Fruit fly (Drosophila melanogaster): ENCODE results near the gene CG14340.

The CG14340 gene

DNA sequence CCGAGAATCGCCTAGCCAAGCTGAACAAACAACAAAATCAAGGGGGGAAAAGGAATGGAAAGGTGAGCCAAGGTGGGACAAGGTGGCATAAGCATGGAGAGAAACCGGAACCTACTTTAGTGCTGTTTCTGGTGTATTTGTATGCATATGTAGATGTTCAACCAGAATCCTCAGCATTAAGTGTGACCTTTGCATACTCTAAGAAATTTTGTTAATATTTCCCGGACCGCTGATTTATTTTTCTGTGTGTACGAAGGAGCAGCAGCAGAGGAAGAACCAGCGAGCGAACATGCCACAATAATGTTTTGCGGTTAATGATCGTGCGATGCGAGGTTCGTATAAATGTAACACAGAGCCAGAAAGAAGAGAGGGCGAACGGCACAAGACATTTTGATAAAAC, 47.7 kb upstream of the CG14340 start (continued):
- TF ChIP-seq ss (GFP tag; optimal IDR thresholded peaks at IDR 0.05) (peak; percentile 71 to 77), CG15336 (GFP tag; IDR thresholded peaks at IDR 0.05) (peak; percentile 45), CG9139 (GFP tag; optimal IDR thresholded peaks at IDR 0.05) (peak; percentile 67), Smox (GFP tag; optimal IDR thresholded peaks at IDR 0.05) (peak; percentile 83), CG3919 (GFP tag; optimal IDR thresholded peaks at IDR 0.05) (peak; percentile 81), acj6 (GFP tag; optimal IDR thresholded peaks at IDR 0.05) (peak; percentile 73), CG11294 (GFP tag; IDR thresholded peaks at IDR 0.05) (no peak), cyc (GFP tag; optimal IDR thresholded peaks at IDR 0.05) (peak; percentile 87), Hr38 (GFP tag; optimal IDR thresholded peaks at IDR 0.05) (no peak), salr (GFP tag; optimal IDR thresholded peaks at IDR 0.05) (peak; percentile 54 to 70), eg (GFP tag; IDR thresholded peaks at IDR 0.05) (peak; percentile 75), Ets21C (GFP tag; optimal IDR thresholded peaks at IDR 0.05) (peak; percentile 77), esn (GFP tag; optimal IDR thresholded peaks at IDR 0.05) (peak; percentile 86), Eip78C (GFP tag) (peak; percentile 95), vri (GFP tag; optimal IDR thresholded peaks at IDR 0.05) (peak; percentile 75), dac (GFP tag; optimal IDR thresholded peaks at IDR 0.05) (peak; percentile 36), CG6276 (GFP tag; optimal IDR thresholded peaks at IDR 0.05) (no peak), CG6792 (GFP tag; optimal IDR thresholded peaks at IDR 0.05) (peak; percentile 71), Hr4 (GFP tag; optimal IDR thresholded peaks at IDR 0.05) (peak; percentile 34), CG6163 (GFP tag; IDR thresholded peaks at IDR 0.05) (peak; percentile 89), Lpt (GFP tag; optimal IDR thresholded peaks at IDR 0.05) (peak; percentile 52), achi (GFP tag; optimal IDR thresholded peaks at IDR 0.05) (peak; percentile 72), net (GFP tag; optimal IDR thresholded peaks at IDR 0.05) (peak; percentile 67), fkh (GFP tag; optimal IDR thresholded peaks at IDR 0.05) (no peak), CG8319 (GFP tag; optimal IDR thresholded peaks at IDR 0.05) (peak; percentile 56), CG6808 (GFP tag; optimal IDR thresholded peaks at IDR 0.05) (peak; percentile 86), pdm3 (GFP tag; optimal IDR thresholded peaks at IDR 0.05) (peak; percentile 80), Eip75B (GFP tag; optimal IDR thresholded peaks at IDR 0.05) (peak; percentile 72), topi (GFP tag; optimal IDR thresholded peaks at IDR 0.05) (peak; percentile 82), Hr39 (GFP tag; optimal IDR thresholded peaks at IDR 0.05) (peak; percentile 87), Met (GFP tag; optimal IDR thresholded peaks at IDR 0.05) (peak; percentile 87), CG10669 (GFP tag; optimal IDR thresholded peaks at IDR 0.05) (peak; percentile 76)

DNA sequence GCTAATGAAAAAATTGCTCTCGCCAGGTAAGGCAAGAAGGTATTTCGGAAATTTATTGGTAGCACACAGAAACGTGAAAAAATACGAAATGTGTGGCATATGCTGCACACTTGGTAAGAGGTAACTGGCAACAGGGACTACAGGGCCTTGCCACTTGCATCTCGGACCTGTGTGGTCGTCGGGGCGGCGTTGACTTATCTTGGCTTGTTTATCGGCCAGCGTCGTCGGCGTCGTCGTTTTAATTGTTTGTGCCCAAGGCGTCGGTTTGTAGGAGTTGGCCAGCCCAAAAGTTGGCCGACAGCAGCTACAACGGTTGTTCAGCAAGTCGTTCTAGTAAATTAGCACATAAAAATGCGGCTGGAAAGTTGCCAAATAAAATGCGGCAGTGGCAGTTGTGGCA, 46.4 kb upstream of the CG14340 start:
- TF ChIP-seq Smox (GFP tag; optimal IDR thresholded peaks at IDR 0.05), result no peak
- no peak for TF ChIP-seq Ets96B (tag; optimal IDR thresholded peaks at IDR 0.05)
- TF ChIP-seq pdm3 (GFP tag; optimal IDR thresholded peaks at IDR 0.05), result no peak
- TF ChIP-seq fkh (GFP tag; optimal IDR thresholded peaks at IDR 0.05), result no peak
- TF ChIP-seq CG4318 (GFP tag; optimal IDR thresholded peaks at IDR 0.05), result no peak

DNA sequence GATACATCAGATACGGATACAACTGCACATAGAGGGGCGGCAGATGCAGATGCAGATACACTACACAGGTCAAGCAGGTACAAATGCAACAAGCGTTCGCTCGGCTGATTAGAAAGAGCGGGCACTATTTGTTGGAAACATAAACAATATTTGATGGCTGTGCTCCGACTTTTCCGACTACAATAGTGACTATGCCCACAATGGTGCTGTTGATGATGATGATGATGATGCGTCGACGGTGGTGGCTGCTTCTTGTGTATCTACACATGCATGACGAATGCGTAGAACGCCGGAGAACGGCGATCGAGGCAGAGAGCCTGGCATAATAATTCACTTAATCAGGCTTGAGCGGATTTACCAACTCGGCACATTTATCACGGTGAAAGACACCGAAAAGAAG, 44.7 kb upstream of the CG14340 start:
- no peak for TF ChIP-seq CG34406 (GFP tag; optimal IDR thresholded peaks at IDR 0.05)
- peak; percentile 5 for TF ChIP-seq fkh (GFP tag; optimal IDR thresholded peaks at IDR 0.05)

DNA sequence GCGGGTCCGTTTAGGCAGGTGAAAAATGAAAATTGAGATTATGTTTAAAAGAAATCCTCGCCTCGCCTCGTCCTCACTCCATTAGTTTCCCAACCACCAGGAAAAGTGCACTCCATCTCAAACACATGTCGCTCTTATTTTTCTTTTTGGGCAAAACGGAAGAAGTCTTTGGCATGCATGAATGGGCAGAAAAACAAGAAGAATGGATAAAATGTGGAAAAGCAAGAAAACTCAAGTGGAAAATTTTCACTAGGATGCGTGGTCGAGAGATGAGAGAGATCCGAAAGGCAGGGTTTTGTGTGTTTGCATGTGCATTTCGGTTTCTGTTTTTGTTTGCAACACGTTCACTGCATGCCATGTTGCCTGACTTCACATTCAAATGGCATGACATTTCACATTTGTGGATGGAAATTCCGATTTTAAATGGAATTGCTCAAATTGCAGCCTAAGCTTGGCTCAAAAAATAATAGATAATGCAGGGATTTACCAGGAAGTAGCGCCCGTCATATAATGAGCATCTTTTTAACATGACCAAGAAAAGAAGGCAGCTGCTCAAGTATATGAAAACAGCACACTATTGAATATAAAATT, 44.1 kb upstream of the CG14340 start:
- TF ChIP-seq svp (GFP tag) (no peak), Eip78C (GFP tag) (no peak), CG9139 (GFP tag; optimal IDR thresholded peaks at IDR 0.05) (no peak), CG6276 (GFP tag; optimal IDR thresholded peaks at IDR 0.05) (no peak), dac (GFP tag; optimal IDR thresholded peaks at IDR 0.05) (no peak), CG1621 (tag; optimal IDR thresholded peaks at IDR 0.05) (no peak), CG3919 (GFP tag; optimal IDR thresholded peaks at IDR 0.05) (no peak), CG7368 (GFP tag; optimal IDR thresholded peaks at IDR 0.05) (no peak), Hr4 (GFP tag; optimal IDR thresholded peaks at IDR 0.05) (no peak), eg (GFP tag; IDR thresholded peaks at IDR 0.05) (no peak), Sox15 (GFP tag; optimal IDR thresholded peaks at IDR 0.05) (no peak), CG16779 (tag; optimal IDR thresholded peaks at IDR 0.05) (no peak), CG6792 (GFP tag; optimal IDR thresholded peaks at IDR 0.05) (no peak), CG3032 (tag; optimal IDR thresholded peaks at IDR 0.05) (no peak), CG6854 (GFP tag; optimal IDR thresholded peaks at IDR 0.05) (no peak), CG34406 (GFP tag; optimal IDR thresholded peaks at IDR 0.05) (no peak)
